Worm (Caenorhabditis elegans): ENCODE measurements around the gene best-19.
A peak's percentile ranks its signal among the peaks of the same experiment; 100 is the strongest.

Gene best-19

DNA sequence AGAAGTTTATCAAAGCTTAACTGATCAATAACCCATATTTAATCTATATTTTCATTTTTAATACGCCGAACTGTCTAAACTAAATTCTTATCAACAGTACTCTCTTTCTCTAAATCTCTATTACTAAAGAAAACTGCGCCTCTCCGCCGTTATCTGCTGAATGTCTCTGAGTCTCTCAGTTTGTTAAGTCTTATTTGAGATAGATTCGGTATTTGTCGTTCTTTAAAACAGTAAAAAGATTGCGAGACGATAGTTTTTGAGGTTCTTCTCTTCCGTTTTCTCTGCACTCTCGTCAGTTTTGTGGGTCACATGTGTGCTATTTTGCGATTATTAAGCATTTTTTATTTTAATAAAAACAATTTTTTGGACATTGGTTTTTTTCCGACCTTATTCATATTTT, 9.3 kb upstream of the best-19 start, which contains the start of gene sma-10:
sma-10 (plus strand) TSS at position 236 of the 400 bp plus-strand sequence.
- peak; percentile 82 for TF ChIP-seq jun-1 (tag; optimal IDR thresholded peaks at IDR 0.05)
- TF ChIP-seq unc-39 (tag; optimal IDR thresholded peaks at IDR 0.05): no peak
- TF ChIP-seq pha-4 (tag; optimal IDR thresholded peaks at IDR 0.05): peak; percentile 82
- no peak for TF ChIP-seq lin-15B (tag; optimal IDR thresholded peaks at IDR 0.05)
- TF ChIP-seq ceh-82 (tag; optimal IDR thresholded peaks at IDR 0.05): no peak
- no peak for TF ChIP-seq nhr-67 (tag; optimal IDR thresholded peaks at IDR 0.05)
- no peak for TF ChIP-seq daf-12 (tag; optimal IDR thresholded peaks at IDR 0.05)
- no peak for TF ChIP-seq mdl-1 (tag; optimal IDR thresholded peaks at IDR 0.05)
- no peak for TF ChIP-seq skn-1 (tag; optimal IDR thresholded peaks at IDR 0.05)
- no peak for TF ChIP-seq zag-1 (tag; optimal IDR thresholded peaks at IDR 0.05)
- peak; percentile 97 for TF ChIP-seq elt-2 (tag; optimal IDR thresholded peaks at IDR 0.05)
- no peak for TF ChIP-seq eor-1 (tag; optimal IDR thresholded peaks at IDR 0.05)
- TF ChIP-seq nhr-237 (tag; optimal IDR thresholded peaks at IDR 0.05): no peak
- no peak for TF ChIP-seq nhr-11 (tag; optimal IDR thresholded peaks at IDR 0.05)
- TF ChIP-seq nhr-77 (tag; optimal IDR thresholded peaks at IDR 0.05): no peak
- peak; percentile 0 for TF ChIP-seq nhr-43 (tag; optimal IDR thresholded peaks at IDR 0.05; ENCODE audit: poor library complexity, severe bottlenecking)
- no peak for TF ChIP-seq ceh-9 (tag; optimal IDR thresholded peaks at IDR 0.05)
- TF ChIP-seq ceh-28 (tag; optimal IDR thresholded peaks at IDR 0.05): peak; percentile 65
- no peak for TF ChIP-seq elt-1 (tag; optimal IDR thresholded peaks at IDR 0.05)
- no peak for TF ChIP-seq mml-1 (tag; optimal IDR thresholded peaks at IDR 0.05)
- TF ChIP-seq nhr-12 (tag; optimal IDR thresholded peaks at IDR 0.05): no peak
- peak; percentile 98 for TF ChIP-seq pqm-1 (tag; optimal IDR thresholded peaks at IDR 0.05)
- no peak for TF ChIP-seq fkh-2 (tag; optimal IDR thresholded peaks at IDR 0.05)
- no peak for TF ChIP-seq sea-2 (GFP tag; optimal IDR thresholded peaks at IDR 0.05)
- no peak for TF ChIP-seq tbx-2 (tag; optimal IDR thresholded peaks at IDR 0.05)
- peak; percentile 29 for TF ChIP-seq nfya-1 (tag; optimal IDR thresholded peaks at IDR 0.05; ENCODE audit: insufficient read depth)
- TF ChIP-seq nhr-23 (tag; optimal IDR thresholded peaks at IDR 0.05): peak; percentile 76
- no peak for TF ChIP-seq lin-39 (tag; optimal IDR thresholded peaks at IDR 0.05)
- TF ChIP-seq lsy-12 (tag; optimal IDR thresholded peaks at IDR 0.05): no peak
- TF ChIP-seq elt-3 (tag; optimal IDR thresholded peaks at IDR 0.05): peak in 2 of 3 experiments; percentile 17 to 58

DNA sequence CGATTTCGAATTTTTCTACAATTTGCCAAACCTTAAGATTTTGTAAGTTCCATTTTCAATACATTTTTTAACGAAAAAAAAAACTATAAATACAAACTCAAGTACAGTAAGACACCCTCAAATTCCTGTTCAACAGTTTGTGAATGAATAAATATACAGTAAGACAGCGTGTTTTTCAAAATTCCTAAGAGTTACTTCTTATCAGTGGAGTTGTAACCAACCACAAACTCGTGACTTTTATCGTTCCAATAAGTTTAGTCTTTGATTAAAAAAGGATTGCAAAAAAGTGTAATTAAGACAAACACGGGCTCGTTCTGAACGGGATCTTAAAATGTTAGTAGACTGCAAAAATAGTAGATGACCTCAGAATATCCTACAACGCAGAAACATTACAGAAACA, 8.3 kb upstream of the best-19 start:
- TF ChIP-seq lsy-12 (tag; optimal IDR thresholded peaks at IDR 0.05) (no peak), elt-2 (tag; optimal IDR thresholded peaks at IDR 0.05) (peak; percentile 62), pha-4 (tag; optimal IDR thresholded peaks at IDR 0.05) (peak; percentile 30), pqm-1 (tag; optimal IDR thresholded peaks at IDR 0.05) (peak; percentile 68)

DNA sequence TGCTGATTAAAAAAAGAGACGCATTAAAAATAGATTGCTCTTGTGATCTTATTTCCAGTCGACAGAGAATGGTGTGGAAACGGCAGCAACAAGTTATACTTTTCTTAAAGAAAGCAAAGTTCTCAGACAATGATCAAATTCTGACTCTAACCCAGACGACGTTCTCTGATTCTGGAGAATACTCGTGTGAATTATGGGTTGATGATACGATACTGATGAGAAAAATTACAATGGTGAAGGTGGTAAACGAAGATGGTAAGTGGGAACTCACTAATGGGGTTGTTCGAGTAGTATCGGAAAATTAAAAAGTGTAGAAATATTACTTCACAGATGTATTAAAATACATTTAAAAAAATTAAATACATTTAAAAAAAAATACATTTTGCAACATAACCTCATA, 5.2 kb upstream of the best-19 start:
- TF ChIP-seq pha-4 (tag; optimal IDR thresholded peaks at IDR 0.05) (no peak), unc-62 (GFP tag; optimal IDR thresholded peaks at IDR 0.05) (no peak), lin-15B (tag; optimal IDR thresholded peaks at IDR 0.05) (no peak), nhr-25 (tag; optimal IDR thresholded peaks at IDR 0.05) (no peak), ZK546.5 (tag; optimal IDR thresholded peaks at IDR 0.05) (no peak), nhr-23 (tag; optimal IDR thresholded peaks at IDR 0.05) (no peak), fkh-2 (tag; optimal IDR thresholded peaks at IDR 0.05) (no peak), nhr-12 (tag; optimal IDR thresholded peaks at IDR 0.05) (no peak), ceh-16 (tag; optimal IDR thresholded peaks at IDR 0.05) (no peak), ztf-4 (tag; optimal IDR thresholded peaks at IDR 0.05) (no peak), aly-2 (tag; optimal IDR thresholded peaks at IDR 0.05) (no peak), elt-2 (tag; optimal IDR thresholded peaks at IDR 0.05) (no peak), daf-12 (tag; optimal IDR thresholded peaks at IDR 0.05) (no peak), egl-5 (tag; optimal IDR thresholded peaks at IDR 0.05) (no peak), tbx-2 (tag; optimal IDR thresholded peaks at IDR 0.05) (no peak), snpc-4 (tag; optimal IDR thresholded peaks at IDR 0.05) (no peak), nfya-1 (tag; optimal IDR thresholded peaks at IDR 0.05; ENCODE audit: insufficient read depth) (no peak)

DNA sequence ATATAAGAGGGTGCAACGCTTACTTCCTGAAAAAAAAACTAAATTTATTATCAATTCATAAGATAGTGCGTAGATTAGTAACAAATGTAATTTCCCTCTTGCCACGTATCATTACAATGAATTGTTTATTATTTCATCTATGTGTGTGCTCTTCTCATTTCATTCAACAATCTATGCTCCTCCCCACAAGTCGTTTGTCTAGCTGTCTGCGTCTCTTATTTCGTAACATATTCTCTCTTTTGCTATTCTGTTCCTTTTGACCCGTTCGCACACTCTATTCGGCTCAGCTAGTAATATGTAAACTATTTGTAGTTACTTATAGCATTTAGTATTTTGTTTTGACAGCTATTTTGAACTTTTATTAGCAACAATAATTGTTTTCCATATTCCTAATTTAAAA, 1.4 kb upstream of the best-19 start:
- peak; percentile 35 for TF ChIP-seq pha-4 (tag; optimal IDR thresholded peaks at IDR 0.05)
- no peak for TF ChIP-seq ceh-9 (tag; optimal IDR thresholded peaks at IDR 0.05)
